Fruit fly (Drosophila melanogaster) whole organism, embryonic: Measurements from ENCODE around the gene CG14015.

Experiments
- Abd-B ChIP-seq: fragments of 200-800 bp; sonication (Bioruptor generic); optimal IDR thresholded peaks from 2 replicates; lab custom pipeline; 2018; ENCODE audit warnings: missing biosample characterization, mild to moderate bottlenecking, missing genetic modification characterization, moderate library complexity
- CG11247 ChIP-seq: fragments of 200-800 bp; sonication (Bioruptor generic); IDR thresholded peaks from 2 replicates; pipeline ENCODE4 v1.3.6; 2022; ENCODE audit warnings: missing biosample characterization, missing genetic modification characterization
- CG11398 ChIP-seq: fragments of 200-800 bp; sonication (Bioruptor generic); optimal IDR thresholded peaks from 2 replicates; lab custom pipeline; 2016; ENCODE audit warnings: missing biosample characterization, missing genetic modification characterization
- CG14441 ChIP-seq: fragments of 200-800 bp; sonication (Bioruptor generic); IDR thresholded peaks from 2 replicates; pipeline ENCODE4 v1.3.6; 2022; ENCODE audit warnings: missing biosample characterization, missing genetic modification characterization
- CG15514 ChIP-seq: fragments of 200-800 bp; sonication (Bioruptor generic); optimal IDR thresholded peaks from 3 replicates; lab custom pipeline; 2017; ENCODE audit warnings: missing biosample characterization, missing genetic modification characterization, mild to moderate bottlenecking, moderate library complexity, missing genetic modification reagents
- CG17568 ChIP-seq: fragments of 200-800 bp; sonication (Bioruptor generic); optimal IDR thresholded peaks from 2 replicates; lab custom pipeline; 2018; ENCODE audit warnings: missing biosample characterization, mild to moderate bottlenecking, missing genetic modification characterization, moderate library complexity
- CG18599 ChIP-seq: fragments of 200-800 bp; sonication (Bioruptor generic); optimal IDR thresholded peaks from 3 replicates; lab custom pipeline; 2017; ENCODE audit warnings: missing biosample characterization, missing genetic modification characterization, mild to moderate bottlenecking, moderate library complexity, missing genetic modification reagents
- CG2678 ChIP-seq: fragments of 200-800 bp; sonication (Bioruptor generic); optimal IDR thresholded peaks from 3 replicates; lab custom pipeline; 2019; ENCODE audit warnings: missing biosample characterization, mild to moderate bottlenecking, missing genetic modification characterization, moderate library complexity
- CG33557 ChIP-seq: fragments of 200-800 bp; sonication (Bioruptor generic); optimal IDR thresholded peaks from 2 replicates; lab custom pipeline; 2019; ENCODE audit warnings: missing biosample characterization, mild to moderate bottlenecking, missing genetic modification characterization, moderate library complexity
- CG6791 ChIP-seq: fragments of 200-800 bp; sonication (Bioruptor generic); IDR thresholded peaks from 3 replicates; pipeline ENCODE4 v1.3.6; 2022; ENCODE audit warnings: missing biosample characterization, missing genetic modification characterization; ENCODE audit not compliant: partially characterized antibody
- CG7745 ChIP-seq: fragments of 200-800 bp; sonication (Bioruptor generic); optimal IDR thresholded peaks from 2 replicates; lab custom pipeline; 2018; ENCODE audit warnings: missing biosample characterization, mild to moderate bottlenecking, missing genetic modification characterization, moderate library complexity
- CG7839 ChIP-seq: fragments of 200-800 bp; sonication (Bioruptor generic); optimal IDR thresholded peaks from 3 replicates; lab custom pipeline; 2018; ENCODE audit warnings: missing biosample characterization, mild to moderate bottlenecking, missing genetic modification characterization, moderate library complexity
- CG7987 ChIP-seq: fragments of 200-800 bp; sonication (Bioruptor generic); optimal IDR thresholded peaks from 2 replicates; lab custom pipeline; 2018; ENCODE audit warnings: missing biosample characterization, mild to moderate bottlenecking, missing genetic modification characterization, moderate library complexity
- CG9727 ChIP-seq: fragments of 200-800 bp; sonication (Bioruptor generic); optimal IDR thresholded peaks from 3 replicates; lab custom pipeline; 2017; ENCODE audit warnings: missing biosample characterization, mild to moderate bottlenecking, missing genetic modification characterization
- D ChIP-seq, 2 experiments: fragments of 200-800 bp in 1 of 2; fragments of >200 bp in 1 of 2; sonication (Bioruptor generic) in 1 of 2; optimal IDR thresholded peaks; 2 replicates in 1 of 2; 3 replicates in 1 of 2; lab custom pipeline; 2017; ENCODE audit warnings: mild to moderate bottlenecking in 1 of 2, missing biosample characterization in 1 of 2, missing genetic modification characterization in 1 of 2, missing genetic modification reagents in 1 of 2
- Doc3 ChIP-seq: fragments of 200-800 bp; sonication (Bioruptor generic); IDR thresholded peaks from 3 replicates; pipeline ENCODE4 v1.3.6; 2022; ENCODE audit warnings: missing biosample characterization, missing genetic modification characterization; ENCODE audit not compliant: partially characterized antibody
- Ets65A ChIP-seq: fragments of 200-800 bp; sonication (Bioruptor generic); peaks from one replicate; lab custom pipeline; 2016; ENCODE audit warnings: missing biosample characterization, missing genetic modification characterization
- Gsc ChIP-seq: fragments of 200-800 bp; sonication (Bioruptor generic); IDR thresholded peaks from 2 replicates; pipeline ENCODE4 v1.3.6; 2022; ENCODE audit warnings: missing biosample characterization, missing genetic modification characterization
- Gug ChIP-seq: fragments of 200-800 bp; sonication (Bioruptor generic); IDR thresholded peaks from 4 replicates; pipeline ENCODE4 v1.3.6; 2022; ENCODE audit warnings: missing biosample characterization, missing genetic modification characterization
- HLHmδ ChIP-seq: fragments of 200-800 bp; sonication (Bioruptor generic); optimal IDR thresholded peaks from 2 replicates; lab custom pipeline; 2018; ENCODE audit warnings: missing biosample characterization, mild to moderate bottlenecking, missing genetic modification characterization, moderate library complexity
- MBD-R2 ChIP-seq: fragments of 200-800 bp; sonication (Bioruptor generic); IDR thresholded peaks from 2 replicates; pipeline ENCODE4 v1.3.6; 2022; ENCODE audit warnings: missing biosample characterization, missing genetic modification characterization
- MESR4 ChIP-seq: fragments of 200-800 bp; sonication (Bioruptor generic); optimal IDR thresholded peaks from 2 replicates; lab custom pipeline; 2018; ENCODE audit warnings: missing biosample characterization, mild to moderate bottlenecking, missing genetic modification characterization, moderate library complexity
- MTF-1 ChIP-seq: fragments of 200-800 bp; sonication (Bioruptor generic); optimal IDR thresholded peaks from 2 replicates; lab custom pipeline; 2018; ENCODE audit warnings: missing biosample characterization, mild to moderate bottlenecking, missing genetic modification characterization, borderline replicate concordance
- Max ChIP-seq: fragments of 200-800 bp; sonication (Bioruptor generic); optimal IDR thresholded peaks from 2 replicates; lab custom pipeline; 2016; ENCODE audit warnings: missing biosample characterization, mild to moderate bottlenecking, missing genetic modification characterization
- Med ChIP-seq: fragments of 200-800 bp; sonication (Bioruptor generic); peaks from one replicate; lab custom pipeline; 2016; ENCODE audit warnings: missing biosample characterization, missing genetic modification characterization, mild to moderate bottlenecking, inconsistent platforms, moderate library complexity
- Myb ChIP-seq: fragments of 200-800 bp; sonication (Bioruptor generic); optimal IDR thresholded peaks from 2 replicates; lab custom pipeline; 2016; ENCODE audit warnings: missing biosample characterization, missing genetic modification characterization
- Taf1 ChIP-seq: fragments of 200-800 bp; sonication (Bioruptor generic); IDR thresholded peaks from 2 replicates; pipeline ENCODE4 v1.3.6; 2022; ENCODE audit warnings: missing biosample characterization, missing genetic modification characterization
- bcd ChIP-seq: fragments of 200-800 bp; sonication (Bioruptor generic); optimal IDR thresholded peaks from 2 replicates; lab custom pipeline; 2017; ENCODE audit warnings: missing biosample characterization, mild to moderate bottlenecking, missing genetic modification characterization
- caup ChIP-seq: fragments of 200-800 bp; sonication (Bioruptor generic); optimal IDR thresholded peaks from 3 replicates; lab custom pipeline; 2017; ENCODE audit warnings: missing biosample characterization, mild to moderate bottlenecking, missing genetic modification characterization, moderate library complexity; ENCODE audit not compliant: severe bottlenecking
- cg ChIP-seq: fragments of 200-800 bp; sonication (Bioruptor generic); optimal IDR thresholded peaks from 3 replicates; lab custom pipeline; 2019; ENCODE audit warnings: missing biosample characterization, mild to moderate bottlenecking, missing genetic modification characterization, moderate library complexity
- chinmo ChIP-seq: fragments of 200-800 bp; sonication (Bioruptor generic); IDR thresholded peaks from 4 replicates; pipeline ENCODE4 v1.3.6; 2022; ENCODE audit warnings: missing biosample characterization, missing genetic modification characterization; ENCODE audit not compliant: partially characterized antibody
- chn ChIP-seq: fragments of 200-800 bp; sonication (Bioruptor generic); optimal IDR thresholded peaks from 2 replicates; lab custom pipeline; 2016; ENCODE audit warnings: missing biosample characterization, missing genetic modification characterization
- crp ChIP-seq, 2 experiments: fragments of 200-800 bp; sonication (Bioruptor generic); optimal IDR thresholded peaks; 2 replicates in 1 of 2; 3 replicates in 1 of 2; lab custom pipeline; 2017; ENCODE audit warnings: missing biosample characterization in 2 of 2, missing genetic modification characterization in 2 of 2, mild to moderate bottlenecking in 1 of 2, moderate library complexity in 1 of 2
- ewg ChIP-seq: fragments of 200-800 bp; sonication (Bioruptor generic); optimal IDR thresholded peaks from 3 replicates; lab custom pipeline; 2017; ENCODE audit warnings: mild to moderate bottlenecking, missing biosample characterization, missing genetic modification reagents, missing genetic modification characterization
- gce ChIP-seq: fragments of 200-800 bp; sonication (Bioruptor generic); IDR thresholded peaks from 3 replicates; pipeline ENCODE4 v1.3.6; 2022; ENCODE audit warnings: missing biosample characterization, missing genetic modification characterization
- gfzf ChIP-seq: fragments of 200-800 bp; sonication (Bioruptor generic); optimal IDR thresholded peaks from 2 replicates; lab custom pipeline; 2016; ENCODE audit warnings: missing biosample characterization, mild to moderate bottlenecking, missing genetic modification characterization, moderate library complexity
- kni ChIP-seq: fragments of 200-800 bp; sonication (Bioruptor generic); optimal IDR thresholded peaks from 3 replicates; lab custom pipeline; 2017; ENCODE audit warnings: mild to moderate bottlenecking, missing biosample characterization, missing genetic modification reagents, missing genetic modification characterization
- pfk ChIP-seq: fragments of 200-800 bp; sonication (Bioruptor generic); optimal IDR thresholded peaks from 2 replicates; lab custom pipeline; 2018; ENCODE audit warnings: missing biosample characterization, mild to moderate bottlenecking, missing genetic modification characterization, moderate library complexity
- pho ChIP-seq: fragments of 200-800 bp; sonication (Bioruptor generic); optimal IDR thresholded peaks from 2 replicates; lab custom pipeline; 2016; ENCODE audit warnings: missing biosample characterization, missing genetic modification characterization
- row ChIP-seq: fragments of 200-800 bp; sonication (Bioruptor generic); IDR thresholded peaks from 3 replicates; pipeline ENCODE4 v1.3.6; 2022; ENCODE audit warnings: missing biosample characterization, missing genetic modification characterization
- slbo ChIP-seq: fragments of 200-800 bp; sonication (Bioruptor generic); IDR thresholded peaks from 2 replicates; pipeline ENCODE4 v1.3.6; 2022; ENCODE audit warnings: missing biosample characterization, missing genetic modification characterization
- sob ChIP-seq: fragments of 200-800 bp; sonication (Bioruptor generic); IDR thresholded peaks from 2 replicates; pipeline ENCODE4 v1.3.6; 2022; ENCODE audit warnings: missing biosample characterization, missing genetic modification characterization
- wek ChIP-seq: fragments of 200-800 bp; sonication (Bioruptor generic); optimal IDR thresholded peaks from 3 replicates; lab custom pipeline; 2018; ENCODE audit warnings: missing biosample characterization, mild to moderate bottlenecking, missing genetic modification characterization, moderate library complexity
- wor ChIP-seq: fragments of 200-800 bp; sonication (Bioruptor generic); IDR thresholded peaks from 2 replicates; pipeline ENCODE4 v1.3.6; 2022; ENCODE audit warnings: missing biosample characterization, missing genetic modification characterization

CG14015 gene

DNA sequence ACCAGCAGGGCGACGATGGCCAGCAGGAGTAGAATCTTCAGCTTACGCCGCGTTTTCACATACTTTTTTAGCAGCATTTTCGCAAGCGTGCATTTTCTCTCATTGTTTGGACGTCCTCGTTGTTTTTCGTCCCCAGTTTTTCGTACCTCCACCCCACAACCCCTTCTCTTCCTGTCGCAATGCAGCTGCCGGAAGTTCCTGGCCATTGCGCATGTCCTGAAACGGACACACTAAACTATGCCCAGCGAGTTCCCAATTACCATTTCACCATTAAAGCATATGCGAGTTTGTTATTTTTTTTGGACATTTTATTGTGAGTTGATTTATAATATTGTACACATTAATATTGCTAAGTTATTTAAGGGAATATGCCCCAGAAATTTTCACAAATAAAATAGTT lies at the start of gene CG14015:
Gene CG14015, minus strand, starts transcription at position 163 of the 400 bp plus-strand sequence.
- TF ChIP-seq CG15514 (GFP tag; lab: Kevin White, UChicago) (peak; percentile 29), Med (GFP tag; lab: Kevin White, UChicago) (peak; percentile 65), CG6791 (GFP tag; lab: Robert Waterston, UW) (no peak), Ets65A (GFP tag; lab: Kevin White, UChicago) (peak; percentile 73), row (GFP tag; lab: Robert Waterston, UW) (peak; percentile 52; the same call in 2 of the 3 replicates), ewg (peak; percentile 92)
- TF ChIP-seq, all 482 proteins: peak for 5

DNA sequence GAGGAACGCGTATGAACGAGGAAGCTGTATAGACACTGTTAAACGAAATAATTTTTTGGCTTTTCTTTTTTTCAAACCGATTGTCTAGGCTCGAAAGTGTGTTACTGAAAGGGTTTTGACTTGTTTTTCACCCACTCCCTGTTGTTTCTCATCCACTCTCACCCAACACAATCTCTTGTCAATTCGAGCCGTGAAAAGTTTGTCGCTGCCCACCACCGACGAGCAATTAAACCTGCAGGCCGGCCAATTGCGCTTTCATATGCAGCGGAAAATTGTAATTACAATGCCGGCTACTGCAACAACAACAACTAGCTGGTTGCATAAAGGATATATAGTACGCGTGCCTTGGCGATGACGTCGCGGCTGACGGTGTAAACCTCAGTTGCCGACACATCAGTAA lies 49.3 kb upstream of the CG14015 start, which contains the start of gene CG7251:
Gene CG7251, minus strand, starts transcription at position 101 of the 400 bp plus-strand sequence.
- TF ChIP-seq gfzf (GFP tag; lab: Kevin White, UChicago): no peak
- TF ChIP-seq pfk (GFP tag; lab: Kevin White, UChicago): no peak
- no peak for TF ChIP-seq crp (GFP tag; optimal IDR thresholded peaks at IDR 0.05; lab: Kevin White, UChicago)
- TF ChIP-seq Gsc: no peak
- no peak for TF ChIP-seq CG17568 (GFP tag; lab: Kevin White, UChicago)
- TF ChIP-seq CG9727 (GFP tag; lab: Kevin White, UChicago): no peak

DNA sequence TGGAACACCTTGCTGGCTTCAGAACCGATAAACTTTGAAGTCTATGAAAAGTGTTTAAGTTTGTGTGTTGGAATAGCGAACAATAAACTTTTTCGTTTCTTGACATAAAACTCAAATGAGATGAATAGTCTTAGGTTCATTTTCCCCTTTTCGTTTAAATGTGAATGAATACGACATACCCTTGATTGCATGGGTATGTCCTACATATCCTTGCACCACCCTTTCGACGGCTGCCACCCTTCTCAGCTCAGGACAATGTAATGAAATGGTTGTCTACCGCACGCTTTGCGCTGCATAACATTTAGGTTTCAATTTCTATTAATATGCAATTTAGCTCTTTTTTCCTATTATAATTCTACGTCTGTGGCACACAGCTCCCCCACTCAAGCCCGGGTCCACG lies 42.0 kb upstream of the CG14015 start, which contains the start of gene CG14011:
Gene CG14011, minus strand, starts transcription at position 101 of the 400 bp plus-strand sequence.
- TF ChIP-seq chn (GFP tag; lab: Kevin White, UChicago) (no peak), Gug (GFP tag; lab: Robert Waterston, UW) (no peak), slbo (no peak), D (optimal IDR thresholded peaks at IDR 0.05; lab: Kevin White, UChicago) (no peak), D (GFP tag; optimal IDR thresholded peaks at IDR 0.05; lab: Kevin White, UChicago) (no peak), CG2678 (tag; lab: Kevin White, UChicago) (no peak), MTF-1 (GFP tag; lab: Kevin White, UChicago) (no peak), chinmo (GFP tag; lab: Robert Waterston, UW) (no peak), pho (GFP tag; lab: Kevin White, UChicago) (no peak)

DNA sequence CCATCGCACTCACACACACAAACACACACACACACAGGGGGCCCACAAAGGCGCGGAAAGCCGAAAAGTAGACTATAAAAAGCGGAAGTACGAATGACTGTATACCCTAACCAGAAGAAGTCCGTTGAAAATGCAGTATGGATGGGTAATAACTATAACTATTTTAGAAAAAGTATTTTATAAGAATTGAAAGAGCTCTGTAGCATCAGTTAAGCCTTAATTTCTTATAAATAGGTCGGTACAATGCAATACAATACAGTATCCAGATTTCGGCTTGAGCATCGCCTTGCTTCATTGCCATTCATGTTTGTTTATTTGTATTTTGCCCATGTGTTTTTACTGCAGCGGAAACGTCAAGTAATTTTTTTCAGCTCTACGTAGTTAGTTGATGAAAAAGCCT lies 30.5 kb upstream of the CG14015 start:
- TF ChIP-seq Max (GFP tag; lab: Kevin White, UChicago) (no peak), cg (GFP tag; lab: Kevin White, UChicago) (peak; percentile 7), CG11247 (peak; percentile 41; the same call in 1 of the 2 replicates), Abd-B (peak; percentile 22), HLHmδ (no peak), CG7745 (tag; lab: Kevin White, UChicago) (no peak), sob (GFP tag; lab: Robert Waterston, UW) (no peak; the same call in 1 of the 2 replicates), caup (GFP tag; lab: Kevin White, UChicago) (peak; percentile 20), Doc3 (GFP tag; lab: Robert Waterston, UW) (no peak), CG7839 (peak; percentile 58), MBD-R2 (GFP tag; lab: Robert Waterston, UW) (no peak), CG14441 (GFP tag; lab: Robert Waterston, UW) (no peak), CG18599 (GFP tag; lab: Kevin White, UChicago) (peak; percentile 70), gce (GFP tag; lab: Robert Waterston, UW) (no peak), wek (GFP tag; lab: Kevin White, UChicago) (no peak), Taf1 (GFP tag; lab: Robert Waterston, UW) (0 out of 2 replicates have a peak, but pooled peaks have one; percentile 12), CG11398 (GFP tag; lab: Kevin White, UChicago) (no peak), kni (no peak), bcd (GFP tag; lab: Kevin White, UChicago) (peak; percentile 12), MESR4 (GFP tag; lab: Kevin White, UChicago) (no peak), CG33557 (no peak), Myb (GFP tag; lab: Kevin White, UChicago) (no peak), wor (GFP tag; lab: Robert Waterston, UW) (no peak), CG7987 (GFP tag; lab: Kevin White, UChicago) (no peak)
